Fruit fly (Drosophila melanogaster) whole organism, embryonic: ENCODE data around the gene NANS.

Experiments
- Atf-2 ChIP-seq: fragments of 200-800 bp; sonication (Bioruptor generic); optimal IDR thresholded peaks from 2 replicates; lab custom pipeline; 2016; ENCODE audit warnings: missing biosample characterization, missing genetic modification characterization
- Atf6 ChIP-seq: fragments of 200-800 bp; sonication (Bioruptor generic); IDR thresholded peaks from 2 replicates; pipeline ENCODE4 v1.3.6; 2022; ENCODE audit warnings: missing biosample characterization, missing genetic modification characterization
- B-H1 ChIP-seq: fragments of 200-800 bp; sonication (Bioruptor generic); IDR thresholded peaks from 3 replicates; pipeline ENCODE4 v1.3.6; 2022; ENCODE audit warnings: missing biosample characterization, missing genetic modification characterization
- B-H2 ChIP-seq: fragments of 200-800 bp; sonication (Bioruptor generic); optimal IDR thresholded peaks from 2 replicates; lab custom pipeline; 2018; ENCODE audit warnings: missing biosample characterization, mild to moderate bottlenecking, missing genetic modification characterization
- CG10462 ChIP-seq: fragments of 200-800 bp; sonication (Bioruptor generic); optimal IDR thresholded peaks from 2 replicates; lab custom pipeline; 2016; ENCODE audit warnings: missing biosample characterization, missing genetic modification characterization
- CG10979 ChIP-seq: fragments of 200-800 bp; sonication (Bioruptor generic); optimal IDR thresholded peaks from 2 replicates; lab custom pipeline; 2018; ENCODE audit warnings: missing biosample characterization, mild to moderate bottlenecking, missing genetic modification characterization, moderate library complexity
- CG11247 ChIP-seq: fragments of 200-800 bp; sonication (Bioruptor generic); IDR thresholded peaks from 2 replicates; pipeline ENCODE4 v1.3.6; 2022; ENCODE audit warnings: missing biosample characterization, missing genetic modification characterization
- CG12299 ChIP-seq: fragments of 200-800 bp; sonication (Bioruptor generic); optimal IDR thresholded peaks from 2 replicates; lab custom pipeline; 2018; ENCODE audit warnings: missing biosample characterization, mild to moderate bottlenecking, missing genetic modification characterization
- CG12744 ChIP-seq: fragments of 200-800 bp; sonication (Bioruptor generic); optimal IDR thresholded peaks from 2 replicates; lab custom pipeline; 2016; ENCODE audit warnings: missing biosample characterization, missing genetic modification characterization
- CG13424 ChIP-seq: fragments of 200-800 bp; sonication (Bioruptor generic); optimal IDR thresholded peaks from 2 replicates; lab custom pipeline; 2019; ENCODE audit warnings: missing biosample characterization, mild to moderate bottlenecking, missing genetic modification characterization, moderate library complexity
- CG15514 ChIP-seq: fragments of 200-800 bp; sonication (Bioruptor generic); optimal IDR thresholded peaks from 3 replicates; lab custom pipeline; 2017; ENCODE audit warnings: missing biosample characterization, missing genetic modification characterization, mild to moderate bottlenecking, moderate library complexity, missing genetic modification reagents
- CG17568 ChIP-seq: fragments of 200-800 bp; sonication (Bioruptor generic); optimal IDR thresholded peaks from 2 replicates; lab custom pipeline; 2018; ENCODE audit warnings: missing biosample characterization, mild to moderate bottlenecking, missing genetic modification characterization, moderate library complexity
- CG17912 ChIP-seq: fragments of 200-800 bp; sonication (Bioruptor generic); optimal IDR thresholded peaks from 2 replicates; lab custom pipeline; 2018; ENCODE audit warnings: missing biosample characterization, mild to moderate bottlenecking, missing genetic modification characterization
- CG2129 ChIP-seq: fragments of 200-800 bp; sonication (Bioruptor generic); IDR thresholded peaks from 2 replicates; pipeline ENCODE4 v1.3.6; 2022; ENCODE audit warnings: missing biosample characterization, missing genetic modification characterization; ENCODE audit not compliant: partially characterized antibody
- CG2678 ChIP-seq: fragments of 200-800 bp; sonication (Bioruptor generic); optimal IDR thresholded peaks from 3 replicates; lab custom pipeline; 2019; ENCODE audit warnings: missing biosample characterization, mild to moderate bottlenecking, missing genetic modification characterization, moderate library complexity
- CG31224 ChIP-seq: fragments of 200-800 bp; sonication (Bioruptor generic); IDR thresholded peaks from 2 replicates; pipeline ENCODE4 v1.3.6; 2022; ENCODE audit warnings: missing biosample characterization, missing genetic modification characterization
- CG32532 ChIP-seq: fragments of 200-800 bp; sonication (Bioruptor generic); IDR thresholded peaks from 2 replicates; pipeline ENCODE4 v1.3.6; 2022; ENCODE audit warnings: missing biosample characterization, missing genetic modification characterization
- CG34224 ChIP-seq: fragments of 200-800 bp; sonication (Bioruptor generic); IDR thresholded peaks from 3 replicates; pipeline ENCODE4 v1.3.6; 2022; ENCODE audit warnings: missing biosample characterization, missing genetic modification characterization; ENCODE audit not compliant: partially characterized antibody
- CG4360 ChIP-seq: fragments of 200-800 bp; sonication (Bioruptor generic); IDR thresholded peaks from 2 replicates; pipeline ENCODE4 v1.3.6; 2022; ENCODE audit warnings: missing biosample characterization, missing genetic modification characterization
- CG4617 ChIP-seq: fragments of 200-800 bp; sonication (Bioruptor generic); optimal IDR thresholded peaks from 3 replicates; lab custom pipeline; 2016; ENCODE audit warnings: missing biosample characterization, missing genetic modification characterization, borderline replicate concordance
- CG4730 ChIP-seq: fragments of 200-800 bp; sonication (Bioruptor generic); IDR thresholded peaks from 2 replicates; pipeline ENCODE4 v1.3.6; 2022; ENCODE audit warnings: missing biosample characterization, missing genetic modification characterization
- CG4820 ChIP-seq: fragments of 200-800 bp; sonication (Bioruptor generic); optimal IDR thresholded peaks from 3 replicates; lab custom pipeline; 2016; ENCODE audit warnings: missing biosample characterization, missing genetic modification characterization
- CG6689 ChIP-seq: fragments of 200-800 bp; sonication (Bioruptor generic); IDR thresholded peaks from 2 replicates; pipeline ENCODE4 v1.3.6; 2022; ENCODE audit warnings: missing biosample characterization, missing genetic modification characterization
- CG8765 ChIP-seq: fragments of 200-800 bp; sonication (Bioruptor generic); IDR thresholded peaks from 2 replicates; pipeline ENCODE4 v1.3.6; 2022; ENCODE audit warnings: missing biosample characterization, missing genetic modification characterization
- CG9727 ChIP-seq: fragments of 200-800 bp; sonication (Bioruptor generic); optimal IDR thresholded peaks from 3 replicates; lab custom pipeline; 2017; ENCODE audit warnings: missing biosample characterization, mild to moderate bottlenecking, missing genetic modification characterization
- CG9932 ChIP-seq: fragments of 200-800 bp; sonication (Bioruptor generic); IDR thresholded peaks from 2 replicates; pipeline ENCODE4 v1.3.6; 2022; ENCODE audit warnings: missing biosample characterization, missing genetic modification characterization
- D19A ChIP-seq: fragments of 200-800 bp; optimal IDR thresholded peaks from 3 replicates; lab custom pipeline; 2019; ENCODE audit warnings: missing biosample characterization, mild to moderate bottlenecking, missing genetic modification characterization, moderate library complexity
- Dek ChIP-seq: fragments of 200-800 bp; sonication (Bioruptor generic); optimal IDR thresholded peaks from 3 replicates; lab custom pipeline; 2019; ENCODE audit warnings: missing biosample characterization, mild to moderate bottlenecking, missing genetic modification characterization, moderate library complexity
- Elba2 ChIP-seq: fragments of 200-800 bp; sonication (Bioruptor generic); optimal IDR thresholded peaks from 3 replicates; lab custom pipeline; 2016; ENCODE audit warnings: missing biosample characterization, missing genetic modification characterization
- HLH54F ChIP-seq: fragments of 200-800 bp; sonication (Bioruptor generic); optimal IDR thresholded peaks from 3 replicates; lab custom pipeline; 2016; ENCODE audit warnings: missing biosample characterization, missing genetic modification characterization
- Hsf ChIP-seq: fragments of 200-800 bp; sonication (Bioruptor generic); optimal IDR thresholded peaks from 3 replicates; lab custom pipeline; 2016; ENCODE audit warnings: missing biosample characterization, missing genetic modification characterization
- Kr ChIP-seq: fragments of 200-800 bp; sonication (Bioruptor generic); optimal IDR thresholded peaks from 2 replicates; lab custom pipeline; 2017; ENCODE audit warnings: missing biosample characterization, mild to moderate bottlenecking, missing genetic modification characterization
- NFAT ChIP-seq: fragments of 200-800 bp; sonication (Bioruptor generic); IDR thresholded peaks from 2 replicates; pipeline ENCODE4 v1.3.6; 2022; ENCODE audit warnings: missing biosample characterization, missing genetic modification characterization
- NK7.1 ChIP-seq: fragments of 200-800 bp; sonication (Bioruptor generic); optimal IDR thresholded peaks from 3 replicates; lab custom pipeline; 2016; ENCODE audit warnings: missing biosample characterization, missing genetic modification characterization
- Neu2 ChIP-seq: fragments of 200-800 bp; sonication (Bioruptor generic); optimal IDR thresholded peaks from 3 replicates; lab custom pipeline; 2016; ENCODE audit warnings: missing biosample characterization, missing genetic modification characterization, borderline replicate concordance
- NfI ChIP-seq: fragments of 200-800 bp; sonication (Bioruptor generic); optimal IDR thresholded peaks from 3 replicates; lab custom pipeline; 2018; ENCODE audit warnings: missing biosample characterization, mild to moderate bottlenecking, missing genetic modification characterization, moderate library complexity
- Pdp1 ChIP-seq, 2 experiments: fragments of 200-800 bp; sonication (Bioruptor generic); optimal IDR thresholded peaks; 3 replicates each; lab custom pipeline; 2016; ENCODE audit warnings: missing biosample characterization in 2 of 2, missing genetic modification characterization in 2 of 2, mild to moderate bottlenecking in 1 of 2, moderate library complexity in 1 of 2
- Tbp ChIP-seq: fragments of >200 bp; optimal IDR thresholded peaks from 2 replicates; lab custom pipeline; 2018; ENCODE audit warnings: missing biosample characterization, missing genetic modification characterization
- cad ChIP-seq: fragments of >200 bp; optimal IDR thresholded peaks from 2 replicates; lab custom pipeline; 2017; ENCODE audit warnings: missing biosample characterization, missing genetic modification characterization
- chn ChIP-seq: fragments of 200-800 bp; sonication (Bioruptor generic); optimal IDR thresholded peaks from 2 replicates; lab custom pipeline; 2016; ENCODE audit warnings: missing biosample characterization, missing genetic modification characterization
- dm ChIP-seq: fragments of 200-800 bp; sonication (Bioruptor generic); optimal IDR thresholded peaks from 3 replicates; lab custom pipeline; 2016; ENCODE audit warnings: missing biosample characterization, missing genetic modification characterization
- hth ChIP-seq: fragments of >200 bp; optimal IDR thresholded peaks from 2 replicates; lab custom pipeline; 2017; ENCODE audit warnings: inconsistent platforms
- luna ChIP-seq: fragments of 200-800 bp; sonication (Bioruptor generic); optimal IDR thresholded peaks from 2 replicates; lab custom pipeline; 2016; ENCODE audit warnings: missing biosample characterization, missing genetic modification characterization
- mirr ChIP-seq: fragments of 200-800 bp; sonication (Bioruptor generic); optimal IDR thresholded peaks from 3 replicates; lab custom pipeline; 2018; ENCODE audit warnings: missing biosample characterization, mild to moderate bottlenecking, missing genetic modification characterization
- nerfin-1 ChIP-seq: fragments of 200-800 bp; sonication (Bioruptor generic); optimal IDR thresholded peaks from 3 replicates; lab custom pipeline; 2019; ENCODE audit warnings: missing biosample characterization, mild to moderate bottlenecking, missing genetic modification characterization, moderate library complexity
- oc ChIP-seq: fragments of 200-800 bp; sonication (Bioruptor generic); optimal IDR thresholded peaks from 2 replicates; lab custom pipeline; 2018; ENCODE audit warnings: missing biosample characterization, mild to moderate bottlenecking, missing genetic modification characterization, moderate library complexity
- otp ChIP-seq: fragments of 200-800 bp; sonication (Bioruptor generic); IDR thresholded peaks from 3 replicates; pipeline ENCODE4, ENCODE4 v1.3.6; 2022; ENCODE audit warnings: missing biosample characterization, missing genetic modification characterization
- pnt ChIP-seq: fragments of 200-800 bp; sonication (Bioruptor generic); optimal IDR thresholded peaks from 3 replicates; lab custom pipeline; 2016; ENCODE audit warnings: missing biosample characterization, missing genetic modification characterization
- run ChIP-seq: fragments of 200-800 bp; sonication (Bioruptor generic); optimal IDR thresholded peaks from 3 replicates; lab custom pipeline; 2018; ENCODE audit warnings: missing biosample characterization, mild to moderate bottlenecking, missing genetic modification characterization
- toy ChIP-seq: fragments of 200-800 bp; sonication (Bioruptor generic); IDR thresholded peaks from 2 replicates; pipeline ENCODE4 v1.3.6; 2022; ENCODE audit warnings: missing biosample characterization, missing genetic modification characterization
- usp ChIP-seq: fragments of >200 bp; optimal IDR thresholded peaks from 2 replicates; lab custom pipeline; 2017; ENCODE audit warnings: missing biosample characterization, missing genetic modification characterization
- vfl ChIP-seq: fragments of 200-800 bp; sonication (Bioruptor generic); optimal IDR thresholded peaks from 2 replicates; lab custom pipeline; 2016; ENCODE audit warnings: missing biosample characterization, missing genetic modification characterization
- wdn ChIP-seq: fragments of 200-800 bp; sonication (Bioruptor generic); IDR thresholded peaks from 2 replicates; pipeline ENCODE4 v1.3.6; 2022; ENCODE audit warnings: missing biosample characterization, missing genetic modification characterization

Gene NANS

dm6 chr3R:12451376-12451775 lies 25.0 kb downstream of the NANS start (continued):
- no peak for TF ChIP-seq CG8765 (GFP tag; lab: Robert Waterston, UW)
- TF ChIP-seq NK7.1 (GFP tag; lab: Kevin White, UChicago): no peak
- TF ChIP-seq CG4617 (GFP tag; lab: Kevin White, UChicago): no peak
- no peak for TF ChIP-seq Dek
- no peak for TF ChIP-seq NFAT (GFP tag; lab: Robert Waterston, UW)
- TF ChIP-seq CG13424 (tag; lab: Kevin White, UChicago): peak; percentile 51
- no peak for TF ChIP-seq toy (GFP tag; lab: Robert Waterston, UW)
- no peak for TF ChIP-seq CG34224
- peak; percentile 39; the same call in 1 of the 2 replicates for TF ChIP-seq Atf6 (GFP tag; lab: Robert Waterston, UW)
- no peak for TF ChIP-seq CG32532 (GFP tag; lab: Robert Waterston, UW)
- TF ChIP-seq B-H1: peak; percentile 22; the same call in 1 of the 3 replicates
- no peak for TF ChIP-seq usp (GFP tag; lab: Kevin White, UChicago)
- no peak for TF ChIP-seq run (tag; lab: Kevin White, UChicago)
- no peak for TF ChIP-seq CG2678 (tag; lab: Kevin White, UChicago)
- TF ChIP-seq CG11247 (GFP tag; lab: Robert Waterston, UW): no peak
- TF ChIP-seq hth (lab: Kevin White, UChicago): no peak
- no peak for TF ChIP-seq otp (GFP tag; lab: Robert Waterston, UW)
- no peak for TF ChIP-seq chn (GFP tag; lab: Kevin White, UChicago)
- TF ChIP-seq Kr: no peak
- peak; percentile 12 for TF ChIP-seq CG10979 (tag; lab: Kevin White, UChicago)
- TF ChIP-seq CG2129 (GFP tag; lab: Robert Waterston, UW): no peak
- TF ChIP-seq luna: no peak
- peak; percentile 34 for TF ChIP-seq NfI (GFP tag; lab: Kevin White, UChicago)
- no peak for TF ChIP-seq CG9727 (GFP tag; lab: Kevin White, UChicago)
- no peak for TF ChIP-seq CG4820
- no peak for TF ChIP-seq Pdp1 (GFP tag; optimal IDR thresholded peaks at IDR 0.05; lab: Kevin White, UChicago)
- no peak for TF ChIP-seq B-H2
- TF ChIP-seq CG17912: no peak
- no peak for TF ChIP-seq D19A
- no peak for TF ChIP-seq oc
- peak; percentile 4 for TF ChIP-seq CG12744 (GFP tag; lab: Kevin White, UChicago)
- TF ChIP-seq mirr (GFP tag; lab: Kevin White, UChicago): no peak
- TF ChIP-seq CG15514 (GFP tag; lab: Kevin White, UChicago): no peak
- TF ChIP-seq Elba2: no peak
- TF ChIP-seq cad: no peak
- TF ChIP-seq Atf-2 (GFP tag; lab: Kevin White, UChicago): no peak
- TF ChIP-seq nerfin-1: no peak
- no peak for TF ChIP-seq CG17568
- no peak for TF ChIP-seq wdn
- no peak for TF ChIP-seq dm (GFP tag; lab: Kevin White, UChicago)
- no peak for TF ChIP-seq HLH54F (GFP tag; lab: Kevin White, UChicago)
- TF ChIP-seq Neu2 (GFP tag; lab: Kevin White, UChicago): no peak
- TF ChIP-seq Hsf (GFP tag; lab: Kevin White, UChicago): peak; percentile 8
- no peak for TF ChIP-seq CG4730 (GFP tag; lab: Robert Waterston, UW)
- 0 out of 2 replicates have a peak, but pooled peaks have one; percentile 21 for TF ChIP-seq CG9932 (GFP tag; lab: Robert Waterston, UW)
- 0 out of 2 replicates have a peak, but pooled peaks have one; percentile 8 for TF ChIP-seq CG6689
- TF ChIP-seq Tbp (GFP tag; lab: Kevin White, UChicago): no peak
- TF ChIP-seq CG10462 (GFP tag; lab: Kevin White, UChicago): no peak
- TF ChIP-seq pnt: no peak
- TF ChIP-seq CG12299 (tag; lab: Kevin White, UChicago): no peak
- TF ChIP-seq CG4360: no peak
- TF ChIP-seq vfl: no peak
- no peak for TF ChIP-seq CG31224
